Worm (Caenorhabditis elegans) whole organism, young adult: ENCODE data around the gene srh-102.

Experiments used
- F37B4.10 ChIP-seq: fragments of 200-800 bp; sonication (Bioruptor generic); IDR thresholded peaks from 2 replicates; pipeline ENCODE4 v1.3.6; 2022; ENCODE audit warnings: missing genetic modification characterization, missing compliant biosample characterization
- F39B2.1 ChIP-seq: fragments of 200-800 bp; sonication (Bioruptor generic); IDR thresholded peaks from 2 replicates; pipeline ENCODE4 v1.3.6; 2022; ENCODE audit warnings: missing genetic modification reagents, missing genetic modification characterization, missing compliant biosample characterization
- T07F8.4 ChIP-seq: sonication (generic microtip); optimal IDR thresholded peaks from 2 replicates; lab custom pipeline; 2016; ENCODE audit warnings: mild to moderate bottlenecking, missing genetic modification characterization, moderate library complexity, missing compliant biosample characterization
- T26A5.8 ChIP-seq: sonication (generic microtip); optimal IDR thresholded peaks from 2 replicates; lab custom pipeline; 2016; ENCODE audit warnings: missing genetic modification characterization, missing compliant biosample characterization
- Y95B8A.8 ChIP-seq: fragments of 200-800 bp; sonication (Bioruptor generic); IDR thresholded peaks from 2 replicates; pipeline ENCODE4 v1.3.6; 2022; ENCODE audit warnings: missing genetic modification reagents, missing genetic modification characterization, missing compliant biosample characterization
- attf-3 ChIP-seq: fragments of 200-800 bp; sonication (Bioruptor generic); conservative IDR thresholded peaks from 2 replicates; pipeline ENCODE4 v1.3.6; 2022; ENCODE audit warnings: missing genetic modification reagents, missing genetic modification characterization, missing compliant biosample characterization
- bed-2 ChIP-seq: fragments of 200-800 bp; sonication (Bioruptor generic); IDR thresholded peaks from 2 replicates; pipeline ENCODE4 v1.3.6; 2022; ENCODE audit warnings: missing genetic modification reagents, missing genetic modification characterization, missing compliant biosample characterization
- cebp-1 ChIP-seq, 2 experiments: fragments of 200-800 bp in 1 of 2; sonication (Bioruptor generic) in 1 of 2; sonication (generic microtip) in 1 of 2; IDR thresholded peaks in 1 of 2; optimal IDR thresholded peaks in 1 of 2; 2 replicates each; pipeline versions ENCODE4 v1.3.6 to Lab custom; 2017 to 2022; ENCODE audit warnings: missing compliant biosample characterization in 2 of 2, missing genetic modification characterization in 2 of 2, mild to moderate bottlenecking in 1 of 2, missing genetic modification reagents in 1 of 2, moderate library complexity in 1 of 2
- cebp-2 ChIP-seq: fragments of 200-800 bp; sonication (Bioruptor generic); IDR thresholded peaks from 2 replicates; pipeline ENCODE4 v1.3.6; 2022; ENCODE audit warnings: missing genetic modification characterization, missing compliant biosample characterization
- ceh-100 ChIP-seq: fragments of 200-800 bp; sonication (Bioruptor generic); IDR thresholded peaks from 2 replicates; pipeline ENCODE4 v1.3.6; 2022; ENCODE audit warnings: missing genetic modification reagents, missing genetic modification characterization, missing compliant biosample characterization
- ceh-58 ChIP-seq: fragments of 200-800 bp; sonication (Bioruptor generic); IDR thresholded peaks from 2 replicates; pipeline ENCODE4 v1.3.6; 2022; ENCODE audit warnings: missing genetic modification characterization, missing compliant biosample characterization
- dpl-1 ChIP-seq: fragments of 150-350 bp; optimal IDR thresholded peaks from 2 replicates; lab custom pipeline; 2014; ENCODE audit warnings: missing biosample characterization, missing genetic modification reagents, missing genetic modification characterization
- egl-44 ChIP-seq: fragments of 200-800 bp; sonication (Bioruptor generic); IDR thresholded peaks from 2 replicates; pipeline ENCODE4 v1.3.6; 2022; ENCODE audit warnings: missing genetic modification reagents, missing genetic modification characterization, missing compliant biosample characterization
- egrh-3 ChIP-seq: fragments of 200-800 bp; sonication (Bioruptor generic); IDR thresholded peaks from 2 replicates; pipeline ENCODE4 v1.3.6; 2022; ENCODE audit warnings: missing genetic modification reagents, missing genetic modification characterization, missing compliant biosample characterization
- fkh-3 ChIP-seq: sonication (generic microtip); optimal IDR thresholded peaks from 2 replicates; lab custom pipeline; 2016; ENCODE audit warnings: mild to moderate bottlenecking, missing genetic modification characterization, missing compliant biosample characterization
- hrde-1 ChIP-seq: sonication (generic microtip); optimal IDR thresholded peaks from 2 replicates; lab custom pipeline; 2016; ENCODE audit warnings: missing genetic modification characterization, mild to moderate bottlenecking, missing compliant biosample characterization, moderate library complexity, missing genotype, missing genetic modification reagents, borderline replicate concordance
- let-607 ChIP-seq, 2 experiments: fragments of 200-800 bp in 1 of 2; sonication (Bioruptor generic) in 1 of 2; sonication (generic microtip) in 1 of 2; optimal IDR thresholded peaks; 2 replicates each; lab custom pipeline; 2016 to 2018; ENCODE audit warnings: mild to moderate bottlenecking in 2 of 2, missing compliant biosample characterization in 2 of 2, missing genetic modification characterization in 2 of 2, moderate library complexity in 2 of 2, missing genotype in 1 of 2
- lin-35 ChIP-seq, 3 experiments: fragments of 150-350 bp in 2 of 3; sonication (generic microtip) in 1 of 3; optimal IDR thresholded peaks; 2 replicates each; lab custom pipeline; 2014 to 2018; ENCODE audit warnings: missing biosample characterization in 3 of 3, missing genetic modification characterization in 3 of 3, missing genetic modification reagents in 3 of 3
- lir-1 ChIP-seq: fragments of 200-800 bp; sonication (Bioruptor generic); conservative IDR thresholded peaks from 2 replicates; pipeline ENCODE4 v1.3.6; 2022; ENCODE audit warnings: missing genetic modification reagents, missing genetic modification characterization, missing compliant biosample characterization
- madf-10 ChIP-seq: sonication (generic microtip); optimal IDR thresholded peaks from 2 replicates; lab custom pipeline; 2016; ENCODE audit warnings: mild to moderate bottlenecking, missing genetic modification characterization, missing compliant biosample characterization
- nhr-179 ChIP-seq: sonication (generic microtip); optimal IDR thresholded peaks from 2 replicates; lab custom pipeline; 2016; ENCODE audit warnings: mild to moderate bottlenecking, missing genetic modification characterization, missing compliant biosample characterization
- nhr-80 ChIP-seq: sonication (generic microtip); optimal IDR thresholded peaks from 2 replicates; lab custom pipeline; 2016; ENCODE audit warnings: missing genetic modification characterization, missing compliant biosample characterization
- nhr-90 ChIP-seq: sonication (generic microtip); optimal IDR thresholded peaks from 2 replicates; lab custom pipeline; 2016; ENCODE audit warnings: missing genotype, mild to moderate bottlenecking, missing genetic modification characterization, missing compliant biosample characterization
- rcor-1 ChIP-seq: fragments of 200-800 bp; sonication (Bioruptor generic); IDR thresholded peaks from 2 replicates; pipeline ENCODE4 v1.3.6; 2022; ENCODE audit warnings: missing genetic modification reagents, missing genetic modification characterization, missing compliant biosample characterization
- repo-1 ChIP-seq: sonication (generic microtip); optimal IDR thresholded peaks from 2 replicates; lab custom pipeline; 2017; ENCODE audit warnings: mild to moderate bottlenecking, missing genetic modification characterization, missing compliant biosample characterization
- sdz-38 ChIP-seq: sonication (generic microtip); optimal IDR thresholded peaks from 2 replicates; lab custom pipeline; 2016; ENCODE audit warnings: missing genotype, missing genetic modification characterization, missing compliant biosample characterization
- sea-2 ChIP-seq: fragments of 200-800 bp; sonication (Bioruptor generic); IDR thresholded peaks from 2 replicates; pipeline ENCODE4 v1.3.6; 2022; ENCODE audit warnings: missing genetic modification characterization, missing compliant biosample characterization
- snpc-1.1 ChIP-seq: sonication (generic microtip); optimal IDR thresholded peaks from 2 replicates; lab custom pipeline; 2017; ENCODE audit warnings: missing genetic modification characterization, mild to moderate bottlenecking, missing compliant biosample characterization, antibody characterized with exemption, moderate library complexity, missing genotype, missing genetic modification reagents; ENCODE audit not compliant: insufficient read depth
- snpc-3.4 ChIP-seq: sonication (generic microtip); optimal IDR thresholded peaks from 2 replicates; lab custom pipeline; 2017; ENCODE audit warnings: missing genetic modification characterization, mild to moderate bottlenecking, missing compliant biosample characterization, antibody characterized with exemption, moderate library complexity, missing genotype, missing genetic modification reagents
- snpc-4 ChIP-seq, 5 experiments: fragments of 150-350 bp in 1 of 5; sonication (generic microtip) in 4 of 5; optimal IDR thresholded peaks; 2 replicates each; lab custom pipeline; 2014 to 2018; ENCODE audit warnings: missing genetic modification characterization in 5 of 5, missing biosample characterization in 3 of 5, antibody characterized with exemption in 2 of 5, mild to moderate bottlenecking in 2 of 5, missing compliant biosample characterization in 2 of 5, missing genotype in 2 of 5, moderate library complexity in 2 of 5, missing genetic modification reagents in 1 of 5
- tbp1 ChIP-seq: fragments of 200-800 bp; sonication (Bioruptor generic); optimal IDR thresholded peaks from 2 replicates; lab custom pipeline; 2018; ENCODE audit warnings: mild to moderate bottlenecking, missing genetic modification characterization, missing compliant biosample characterization
- tlf-1 ChIP-seq: fragments of 200-800 bp; sonication (Bioruptor generic); optimal IDR thresholded peaks from 2 replicates; lab custom pipeline; 2018; ENCODE audit warnings: mild to moderate bottlenecking, missing genetic modification characterization, missing compliant biosample characterization
- xnd-1 ChIP-seq: sonication (generic microtip); optimal IDR thresholded peaks from 2 replicates; lab custom pipeline; 2016; ENCODE audit warnings: missing genotype, missing genetic modification reagents, missing genetic modification characterization, missing compliant biosample characterization
- zim-3 ChIP-seq: sonication (generic microtip); optimal IDR thresholded peaks from 2 replicates; lab custom pipeline; 2017; ENCODE audit warnings: mild to moderate bottlenecking, missing genetic modification characterization, moderate library complexity, missing compliant biosample characterization
- ztf-26 ChIP-seq: sonication (generic microtip); optimal IDR thresholded peaks from 2 replicates; lab custom pipeline; 2017; ENCODE audit warnings: missing genetic modification characterization, missing compliant biosample characterization

Gene srh-102

DNA sequence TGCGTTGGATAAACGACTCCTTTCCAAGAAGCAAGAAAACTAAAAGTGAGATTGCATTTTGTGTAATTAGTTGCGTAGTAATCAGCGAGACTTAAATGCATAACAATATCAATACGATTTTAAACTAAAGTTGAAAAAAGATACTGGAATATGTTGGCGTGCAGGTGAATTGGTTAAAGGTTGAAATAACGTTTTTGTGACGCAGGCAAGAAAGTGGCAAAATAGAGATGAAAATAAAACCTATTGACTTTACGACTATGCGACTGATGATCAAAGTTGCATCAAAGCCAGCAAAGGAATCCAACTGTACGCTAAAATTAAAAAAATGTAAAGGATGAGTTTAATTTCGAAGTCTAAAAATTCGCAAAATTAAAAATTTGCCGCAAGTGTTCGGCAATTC is at the start of gene srh-102:
Gene srh-102 (minus strand): TSS at position 101 of the 400 bp plus-strand sequence.
- TF ChIP-seq egl-44 (GFP tag; lab: Robert Waterston, UW), result no peak
- TF ChIP-seq repo-1 (tag; lab: Kevin White, UChicago), result no peak
- no peak for TF ChIP-seq ztf-26 (tag; lab: Kevin White, UChicago)
- TF ChIP-seq T26A5.8, result no peak
- no peak for TF ChIP-seq let-607 (tag; optimal IDR thresholded peaks at IDR 0.05; lab: Kevin White, UChicago)
- no peak for TF ChIP-seq ceh-100 (GFP tag; lab: Robert Waterston, UW)
- TF ChIP-seq sea-2 (GFP tag; lab: Robert Waterston, UW), result no peak
- TF ChIP-seq madf-10 (tag; lab: Kevin White, UChicago), result no peak
- TF ChIP-seq rcor-1, result no peak
- no peak for TF ChIP-seq nhr-80 (tag; lab: Kevin White, UChicago)
- TF ChIP-seq ceh-58 (GFP tag; lab: Robert Waterston, UW), result no peak
- no peak for TF ChIP-seq cebp-2 (GFP tag; lab: Robert Waterston, UW)
- TF ChIP-seq fkh-3 (tag; lab: Kevin White, UChicago), result no peak
- no peak for TF ChIP-seq sdz-38 (tag; lab: Kevin White, UChicago)
- no peak for TF ChIP-seq attf-3 (GFP tag; lab: Robert Waterston, UW)
- no peak for TF ChIP-seq xnd-1
- no peak for TF ChIP-seq lir-1 (GFP tag; lab: Robert Waterston, UW)

DNA sequence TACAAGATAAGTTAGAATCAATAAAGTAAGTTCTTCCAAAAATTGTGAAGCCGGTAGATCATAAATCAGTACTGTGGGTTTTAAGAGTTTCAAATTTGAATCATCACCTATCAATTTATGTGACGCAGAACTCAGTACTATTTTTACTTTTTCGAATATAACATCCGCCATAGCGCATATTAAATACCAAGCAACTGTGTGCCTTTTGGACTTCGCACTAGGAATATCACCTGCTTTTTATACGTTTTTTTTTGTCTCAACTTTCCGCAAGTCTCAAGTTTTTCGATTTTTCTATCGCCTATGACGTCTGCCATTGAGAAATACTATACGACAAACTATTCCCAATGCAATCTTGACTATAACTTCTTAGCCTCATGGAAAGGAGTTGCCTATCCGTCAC is 47.4 kb upstream of the srh-102 start, which contains the start of gene srh-113:
Gene srh-113 (plus strand): TSS at position 301 of the 400 bp plus-strand sequence.
- TF ChIP-seq dpl-1, result no peak
- no peak for TF ChIP-seq madf-10 (tag; lab: Kevin White, UChicago)
- no peak for TF ChIP-seq snpc-3.4 (tag; lab: Kevin White, UChicago)
- TF ChIP-seq F39B2.1 (GFP tag; lab: Robert Waterston, UW), result no peak
- no peak for TF ChIP-seq tlf-1
- TF ChIP-seq nhr-90 (tag; lab: Kevin White, UChicago), result no peak
- no peak for TF ChIP-seq zim-3
- no peak for TF ChIP-seq snpc-1.1
- no peak for TF ChIP-seq egl-44 (GFP tag; lab: Robert Waterston, UW)
- TF ChIP-seq tbp1 (GFP tag; lab: Kevin White, UChicago), result no peak
- TF ChIP-seq hrde-1 (tag; lab: Kevin White, UChicago), result no peak
- TF ChIP-seq T07F8.4 (tag; lab: Kevin White, UChicago), result no peak

DNA sequence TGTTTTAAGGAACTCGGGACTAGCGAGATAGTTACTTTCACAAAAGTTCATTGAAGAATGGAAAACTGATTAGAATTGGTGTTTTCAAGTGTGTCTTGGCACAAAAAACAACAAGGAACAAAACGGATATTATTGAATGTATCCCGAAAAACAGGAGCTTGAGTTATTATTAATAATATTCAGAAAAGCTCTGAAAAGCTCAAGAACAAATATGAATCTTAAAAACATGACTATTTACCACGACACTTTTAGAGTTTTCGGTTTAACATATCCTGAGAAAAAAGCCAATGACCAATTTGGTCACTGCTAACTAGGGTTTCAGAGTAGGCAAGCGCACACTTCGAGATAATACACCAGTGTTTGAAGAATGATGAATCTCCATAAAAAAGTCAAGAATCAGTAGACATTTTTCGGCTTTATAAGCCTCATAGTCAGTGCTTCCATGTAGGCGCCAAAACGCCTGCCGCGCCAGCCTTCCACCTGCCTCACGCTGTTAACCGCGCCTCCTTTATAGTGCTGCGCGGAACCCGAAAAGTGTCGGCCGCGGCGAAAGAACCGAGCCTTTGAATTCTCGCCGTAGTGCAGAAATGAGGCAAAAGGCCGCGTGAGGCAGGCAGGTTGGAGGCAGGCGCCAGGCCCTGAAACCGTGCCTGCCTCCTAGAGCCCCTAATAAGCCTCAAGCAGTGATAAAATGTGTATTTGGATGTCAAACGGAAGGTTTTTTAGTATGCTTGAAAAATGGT is 46.9 kb upstream of the srh-102 start, which contains the start of gene srh-236:
Gene srh-236 (minus strand): TSS at position 51 of the 743 bp plus-strand sequence.
- TF ChIP-seq bed-2 (GFP tag; lab: Robert Waterston, UW) (no peak), lin-35 (GFP tag; optimal IDR thresholded peaks at IDR 0.05; lab: Kevin White, UChicago) (no peak), snpc-4 (GFP tag; optimal IDR thresholded peaks at IDR 0.05; lab: Kevin White, UChicago) (no peak), snpc-4 (tag; optimal IDR thresholded peaks at IDR 0.05; lab: Kevin White, UChicago) (peak in 2 of 4 experiments; percentile 35), nhr-90 (tag; lab: Kevin White, UChicago) (no peak), sea-2 (GFP tag; lab: Robert Waterston, UW) (no peak), cebp-1 (GFP tag; IDR thresholded peaks at IDR 0.05; lab: Robert Waterston, UW) (no peak), cebp-1 (tag; optimal IDR thresholded peaks at IDR 0.05; lab: Kevin White, UChicago) (no peak), egrh-3 (GFP tag; lab: Robert Waterston, UW) (peak; percentile 45; the same call in 1 of the 2 replicates), Y95B8A.8 (GFP tag; lab: Robert Waterston, UW) (no peak), nhr-179 (no peak), F37B4.10 (GFP tag; lab: Robert Waterston, UW) (0 out of 2 replicates have a peak, but pooled peaks have one; percentile 54)
